Worm (Caenorhabditis elegans): ENCODE measurements around the gene bli-2.

ce11 chrII:5663180-5663791 lies 11.1 kb upstream of the bli-2 start:
- TF ChIP-seq ztf-11 (tag; optimal IDR thresholded peaks at IDR 0.05) (no peak), snpc-4 (tag; optimal IDR thresholded peaks at IDR 0.05) (no peak), lin-13 (tag; optimal IDR thresholded peaks at IDR 0.05) (no peak), lin-32 (GFP tag; optimal IDR thresholded peaks at IDR 0.05) (no peak)

Data from whole organism, mixed stage, embryonic.